Worm (Caenorhabditis elegans) whole organism, mixed stage, embryonic: ENCODE measurements around the gene arl-3.

Experiments
- M03D4.4 ChIP-seq: sonication (generic microtip); optimal IDR thresholded peaks from 2 replicates; lab custom pipeline; 2017; ENCODE audit warnings: mild to moderate bottlenecking, missing genetic modification characterization, missing compliant biosample characterization
- blmp-1 ChIP-seq: fragments of 150-350 bp; optimal IDR thresholded peaks from 2 replicates; lab custom pipeline; 2014; ENCODE audit warnings: missing biosample characterization, missing genetic modification characterization
- ceh-39 ChIP-seq: fragments of 150-350 bp; optimal IDR thresholded peaks from 2 replicates; lab custom pipeline; 2014; ENCODE audit warnings: missing biosample characterization, missing genetic modification characterization
- ceh-43 ChIP-seq: fragments of 200-800 bp; sonication (Bioruptor generic); optimal IDR thresholded peaks from 2 replicates; lab custom pipeline; 2018; ENCODE audit warnings: mild to moderate bottlenecking, missing genetic modification characterization, moderate library complexity, missing compliant biosample characterization
- ceh-83 ChIP-seq: fragments of 200-800 bp; sonication (Bioruptor generic); optimal IDR thresholded peaks from 2 replicates; lab custom pipeline; 2018; ENCODE audit warnings: mild to moderate bottlenecking, missing genetic modification characterization, missing compliant biosample characterization
- cnd-1 ChIP-seq: fragments of 200-800 bp; sonication (Bioruptor generic); optimal IDR thresholded peaks from 2 replicates; lab custom pipeline; 2018; ENCODE audit warnings: mild to moderate bottlenecking, missing genetic modification characterization, missing compliant biosample characterization
- drap-1 ChIP-seq: fragments of 200-800 bp; sonication (Bioruptor generic); optimal IDR thresholded peaks from 3 replicates; lab custom pipeline; 2018; ENCODE audit warnings: mild to moderate bottlenecking, missing genetic modification characterization, missing compliant biosample characterization
- elt-1 ChIP-seq: sonication (generic microtip); optimal IDR thresholded peaks from 2 replicates; lab custom pipeline; 2017; ENCODE audit warnings: missing genetic modification characterization, mild to moderate bottlenecking, missing compliant biosample characterization, antibody characterized with exemption, moderate library complexity, borderline replicate concordance; ENCODE audit not compliant: insufficient read depth
- elt-3 ChIP-seq: fragments of 150-350 bp; optimal IDR thresholded peaks from 2 replicates; lab custom pipeline; 2014; ENCODE audit warnings: missing biosample characterization, missing genetic modification characterization
- flh-1 ChIP-seq: fragments of 200-800 bp; sonication (Bioruptor generic); optimal IDR thresholded peaks from 2 replicates; lab custom pipeline; 2018; ENCODE audit warnings: mild to moderate bottlenecking, missing genetic modification characterization, moderate library complexity, missing compliant biosample characterization
- ham-2 ChIP-seq: fragments of 200-800 bp; sonication (Bioruptor generic); optimal IDR thresholded peaks from 2 replicates; lab custom pipeline; 2018; ENCODE audit warnings: mild to moderate bottlenecking, missing genetic modification characterization, missing compliant biosample characterization
- hlh-1 ChIP-seq: fragments of 150-350 bp; optimal IDR thresholded peaks from 2 replicates; lab custom pipeline; 2014; ENCODE audit warnings: missing biosample characterization, missing genetic modification reagents, missing genetic modification characterization
- lin-13 ChIP-seq: fragments of 150-350 bp; optimal IDR thresholded peaks from 2 replicates; lab custom pipeline; 2014; ENCODE audit warnings: missing biosample characterization, missing genetic modification characterization
- lsy-2 ChIP-seq: fragments of 150-350 bp; optimal IDR thresholded peaks from 2 replicates; lab custom pipeline; 2014; ENCODE audit warnings: missing biosample characterization, missing genetic modification characterization
- mab-5 ChIP-seq: fragments of 150-350 bp; optimal IDR thresholded peaks from 2 replicates; lab custom pipeline; 2014; ENCODE audit warnings: missing biosample characterization, missing genetic modification characterization
- mep-1 ChIP-seq: fragments of 150-350 bp; optimal IDR thresholded peaks from 2 replicates; lab custom pipeline; 2017; ENCODE audit warnings: missing biosample characterization, missing genetic modification reagents, missing genetic modification characterization, inconsistent platforms
- mls-2 ChIP-seq: sonication (generic microtip); optimal IDR thresholded peaks from 2 replicates; lab custom pipeline; 2016; ENCODE audit warnings: mild to moderate bottlenecking, missing genetic modification characterization, moderate library complexity, missing compliant biosample characterization
- nhr-12 ChIP-seq: fragments of 150-350 bp; optimal IDR thresholded peaks from 2 replicates; lab custom pipeline; 2014; ENCODE audit warnings: missing biosample characterization, missing genetic modification characterization
- nhr-2 ChIP-seq: fragments of 150-350 bp; optimal IDR thresholded peaks from 2 replicates; lab custom pipeline; 2014; ENCODE audit warnings: missing biosample characterization, missing genetic modification characterization
- nhr-237 ChIP-seq: fragments of 150-350 bp; optimal IDR thresholded peaks from 2 replicates; lab custom pipeline; 2014; ENCODE audit warnings: missing biosample characterization, missing genetic modification characterization
- nhr-28 ChIP-seq: fragments of 150-350 bp; optimal IDR thresholded peaks from 2 replicates; lab custom pipeline; 2014; ENCODE audit warnings: missing biosample characterization, missing genetic modification characterization
- pha-4 ChIP-seq: fragments of 150-350 bp; optimal IDR thresholded peaks from 2 replicates; lab custom pipeline; 2018; ENCODE audit warnings: missing biosample characterization, missing genetic modification reagents, missing genetic modification characterization
- sem-2 ChIP-seq: fragments of 200-800 bp; sonication (Bioruptor generic); optimal IDR thresholded peaks from 2 replicates; lab custom pipeline; 2018; ENCODE audit warnings: mild to moderate bottlenecking, missing genetic modification characterization, missing compliant biosample characterization
- snpc-4 ChIP-seq: fragments of 150-350 bp; optimal IDR thresholded peaks from 2 replicates; lab custom pipeline; 2014; ENCODE audit warnings: missing biosample characterization, missing genetic modification characterization
- sptf-1 ChIP-seq: sonication (generic microtip); optimal IDR thresholded peaks from 2 replicates; lab custom pipeline; 2017; ENCODE audit warnings: mild to moderate bottlenecking, missing genetic modification characterization, moderate library complexity, missing compliant biosample characterization
- tbx-8 ChIP-seq: fragments of 200-800 bp; sonication (Bioruptor generic); optimal IDR thresholded peaks from 2 replicates; lab custom pipeline; 2018; ENCODE audit warnings: mild to moderate bottlenecking, missing genetic modification characterization, moderate library complexity, missing compliant biosample characterization
- unc-120 ChIP-seq: sonication (generic microtip); optimal IDR thresholded peaks from 2 replicates; lab custom pipeline; 2017; ENCODE audit warnings: missing genetic modification characterization, missing compliant biosample characterization; ENCODE audit not compliant: poor library complexity, severe bottlenecking
- unc-39 ChIP-seq: fragments of 150-350 bp; optimal IDR thresholded peaks from 2 replicates; lab custom pipeline; 2014; ENCODE audit warnings: missing biosample characterization, missing genetic modification characterization
- unc-62 ChIP-seq: fragments of 150-350 bp; optimal IDR thresholded peaks from 2 replicates; lab custom pipeline; 2014; ENCODE audit warnings: missing biosample characterization, missing genetic modification reagents, missing genetic modification characterization
- ztf-11 ChIP-seq: fragments of 150-350 bp; optimal IDR thresholded peaks from 2 replicates; lab custom pipeline; 2014; ENCODE audit warnings: missing biosample characterization, missing genetic modification characterization

arl-3 gene

DNA sequence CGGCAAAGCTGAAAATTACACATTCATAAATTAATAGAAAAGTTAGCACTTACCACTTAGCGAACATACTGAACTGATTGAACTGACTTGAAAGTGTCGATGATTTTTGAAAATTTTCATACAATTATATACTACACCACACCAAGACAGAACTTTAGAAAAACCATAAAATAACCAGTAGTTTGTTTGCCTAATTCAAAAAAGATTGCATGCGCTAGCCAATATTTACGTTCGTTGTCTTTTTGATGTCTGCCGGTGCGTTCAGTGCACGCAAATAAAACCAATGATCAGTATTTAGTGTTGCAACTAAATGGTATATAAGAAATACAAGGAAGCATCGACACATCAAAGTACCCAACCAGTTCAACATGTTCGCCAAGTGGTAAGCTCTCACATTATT, 25.7 kb upstream of the arl-3 start, which contains the start of the genes nspb-8 and nspb-9:
TSS of gene nspb-8 (minus strand) at position 101 of the 400 bp plus-strand sequence.
TSS of gene nspb-9 (plus strand) at position 311 of the 400 bp plus-strand sequence.
- TF ChIP-seq mls-2 (tag; lab: Kevin White, UChicago) = no peak
- TF ChIP-seq sem-2 (GFP tag; lab: Kevin White, UChicago) = no peak

- TF ChIP-seq M03D4.4 (no peak), nhr-237 (tag; lab: Kevin White, UChicago) (no peak)
These were observed 24.1 kb upstream of the arl-3 start, which contains the start of gene C01G12.3 for ce11 chrII:14582206-14582605. Gene C01G12.3, minus strand, starts transcription at chrII:14582306.

DNA sequence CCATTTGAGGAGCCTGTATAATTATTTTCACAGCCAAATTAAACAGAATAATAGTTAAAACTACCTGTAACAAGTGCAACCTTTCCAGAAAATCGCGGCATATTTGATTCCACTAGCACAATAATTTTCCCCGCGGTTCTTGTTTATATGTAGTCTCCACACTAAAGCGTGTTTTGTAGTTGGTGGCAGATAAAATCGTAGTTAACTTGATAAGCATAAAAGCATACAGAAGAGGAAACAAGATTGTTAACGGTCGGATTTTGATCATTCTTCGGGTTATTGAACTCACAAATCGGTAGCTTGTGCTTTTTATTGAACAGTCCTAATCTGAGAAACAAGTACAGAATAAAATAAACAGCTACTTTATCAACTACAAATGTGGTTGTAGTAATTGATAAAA, 18.9 kb upstream of the arl-3 start, which contains the start of gene C01G12.5:
TSS of gene C01G12.5 (minus strand) at position 101 of the 400 bp plus-strand sequence.
- no peak for TF ChIP-seq elt-1
- TF ChIP-seq mab-5 (tag; lab: Kevin White, UChicago) = no peak
- no peak for TF ChIP-seq sem-2 (GFP tag; lab: Kevin White, UChicago)
- TF ChIP-seq ztf-11 (tag; lab: Kevin White, UChicago) = no peak
- TF ChIP-seq snpc-4 (tag; lab: Kevin White, UChicago) = no peak
- TF ChIP-seq ceh-83 (GFP tag; lab: Kevin White, UChicago) = no peak
- no peak for TF ChIP-seq lsy-2 (tag; lab: Kevin White, UChicago)
- TF ChIP-seq flh-1 (GFP tag; lab: Kevin White, UChicago) = no peak
- TF ChIP-seq lin-13 = no peak
- no peak for TF ChIP-seq ceh-43
- TF ChIP-seq unc-120 (tag; lab: Kevin White, UChicago) = no peak
- TF ChIP-seq nhr-2 (tag; lab: Kevin White, UChicago) = no peak
- TF ChIP-seq, all 35 proteins: peak for 0

- TF ChIP-seq elt-1 (no peak), ham-2 (no peak), sem-2 (GFP tag; lab: Kevin White, UChicago) (no peak), nhr-28 (tag; lab: Kevin White, UChicago) (no peak), pha-4 (tag; lab: Kevin White, UChicago) (no peak), cnd-1 (tag; lab: Kevin White, UChicago) (no peak), mep-1 (tag; lab: Kevin White, UChicago) (no peak), ztf-11 (tag; lab: Kevin White, UChicago) (no peak), ceh-39 (tag; lab: Kevin White, UChicago) (no peak), sptf-1 (tag; lab: Kevin White, UChicago) (no peak), M03D4.4 (no peak), blmp-1 (tag; lab: Kevin White, UChicago) (no peak), snpc-4 (tag; lab: Kevin White, UChicago) (no peak), lsy-2 (tag; lab: Kevin White, UChicago) (no peak), mab-5 (tag; lab: Kevin White, UChicago) (no peak), hlh-1 (tag; lab: Kevin White, UChicago) (no peak), lin-13 (no peak), unc-62 (GFP tag; lab: Kevin White, UChicago) (no peak), nhr-237 (tag; lab: Kevin White, UChicago) (no peak)
These were observed 18.1 kb upstream of the arl-3 start, which contains the start of gene nspb-10 for ce11 chrII:14588162-14588561. Gene nspb-10, minus strand, starts transcription at chrII:14588262.

DNA sequence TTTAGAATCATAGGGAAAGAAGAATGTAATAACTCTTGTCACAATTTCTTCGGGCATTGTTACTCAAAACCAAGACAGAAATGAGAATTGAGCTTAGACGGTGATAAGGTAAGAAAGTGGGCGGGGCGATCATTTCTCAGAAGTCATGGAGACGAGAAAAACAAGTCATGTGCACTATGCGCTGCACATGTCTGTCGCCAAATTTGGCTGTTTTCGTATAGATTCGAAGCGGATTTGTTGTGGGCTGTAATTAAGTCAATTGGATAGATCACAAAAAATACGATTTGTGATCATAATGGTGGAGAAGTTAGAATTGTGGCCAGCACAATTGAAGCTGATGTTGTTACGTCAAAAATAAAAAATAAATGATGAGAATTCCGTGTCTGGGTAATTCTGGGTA, 14.6 kb upstream of the arl-3 start, which contains the start of gene C01G12.7:
TSS of gene C01G12.7 (minus strand) at position 195 of the 400 bp plus-strand sequence.
- no peak for TF ChIP-seq nhr-2 (tag; lab: Kevin White, UChicago)
- TF ChIP-seq elt-3 = no peak
- no peak for TF ChIP-seq flh-1 (GFP tag; lab: Kevin White, UChicago)
- TF ChIP-seq unc-120 (tag; lab: Kevin White, UChicago) = no peak
- TF ChIP-seq hlh-1 (tag; lab: Kevin White, UChicago) = no peak
- no peak for TF ChIP-seq nhr-28 (tag; lab: Kevin White, UChicago)
- TF ChIP-seq ceh-83 (GFP tag; lab: Kevin White, UChicago) = no peak
- TF ChIP-seq nhr-12 = no peak
- no peak for TF ChIP-seq drap-1 (GFP tag; lab: Kevin White, UChicago)
- TF ChIP-seq sptf-1 (tag; lab: Kevin White, UChicago) = no peak
- no peak for TF ChIP-seq ham-2
- TF ChIP-seq elt-1 = no peak
- TF ChIP-seq unc-62 (GFP tag; lab: Kevin White, UChicago) = no peak
- TF ChIP-seq snpc-4 (tag; lab: Kevin White, UChicago) = no peak
- TF ChIP-seq ztf-11 (tag; lab: Kevin White, UChicago) = no peak
- no peak for TF ChIP-seq tbx-8
- no peak for TF ChIP-seq unc-39 (tag; lab: Kevin White, UChicago)
- no peak for TF ChIP-seq nhr-237 (tag; lab: Kevin White, UChicago)
